Worm (Caenorhabditis elegans) whole organism, L1 larva: ENCODE data around the gene dnpp-1.

Experiments used
- fkh-4 ChIP-seq: sonication (generic microtip); optimal IDR thresholded peaks from 2 replicates; lab custom pipeline; 2016; ENCODE audit warnings: missing compliant biosample characterization, missing genetic modification characterization, borderline replicate concordance
- lin-14 ChIP-seq: fragments of 200-800 bp; sonication (Bioruptor generic); optimal IDR thresholded peaks from 2 replicates; lab custom pipeline; 2018; ENCODE audit warnings: mild to moderate bottlenecking, missing genetic modification characterization, moderate library complexity, missing compliant biosample characterization
- lin-35 ChIP-seq, 2 experiments: fragments of 150-350 bp; optimal IDR thresholded peaks; 2 replicates each; lab custom pipeline; 2014; ENCODE audit warnings: missing biosample characterization in 2 of 2, missing genetic modification characterization in 2 of 2, missing genetic modification reagents in 2 of 2
- nhr-28 ChIP-seq: fragments of 150-350 bp; optimal IDR thresholded peaks from 2 replicates; lab custom pipeline; 2014; ENCODE audit warnings: missing biosample characterization, missing genetic modification characterization
- nhr-76 ChIP-seq: sonication (generic microtip); optimal IDR thresholded peaks from 2 replicates; lab custom pipeline; 2017; ENCODE audit warnings: missing biosample characterization, missing genetic modification characterization
- nhr-77 ChIP-seq: fragments of 150-350 bp; optimal IDR thresholded peaks from 2 replicates; lab custom pipeline; 2014; ENCODE audit warnings: missing biosample characterization, missing genetic modification characterization
- snpc-4 ChIP-seq: fragments of 150-350 bp; optimal IDR thresholded peaks from 2 replicates; lab custom pipeline; 2014; ENCODE audit warnings: missing biosample characterization, missing genetic modification characterization

- TF ChIP-seq lin-35 (GFP tag; optimal IDR thresholded peaks at IDR 0.05; lab: Kevin White, UChicago) (peak in 1 of 2 experiments; percentile 52), nhr-77 (tag; lab: Kevin White, UChicago) (no peak), fkh-4 (no peak), lin-14 (GFP tag; lab: Kevin White, UChicago) (peak; percentile 66), nhr-76 (no peak), nhr-28 (tag; lab: Kevin White, UChicago) (no peak), snpc-4 (no peak)
Observed at ce11 chrIII:5812672-5813071, 50.9 kb downstream of the dnpp-1 start.
